Fruit fly (Drosophila melanogaster) whole organism, wandering third instar larva: ENCODE data around the gene CG33253.

Source experiments
- Dif ChIP-seq: fragments of 200-275, 200-300 bp; sonication (Bioruptor generic); optimal IDR thresholded peaks from 2 replicates; lab custom pipeline; 2018; ENCODE audit warnings: missing biosample characterization, missing genetic modification characterization; ENCODE audit not compliant: partially characterized antibody
- GATAd ChIP-seq: sonication (Bioruptor generic); optimal IDR thresholded peaks from 2 replicates; lab custom pipeline; 2016; ENCODE audit warnings: missing biosample characterization, missing genetic modification characterization
- Hr83 ChIP-seq: fragments of 200-300 bp; sonication (Bioruptor generic); optimal IDR thresholded peaks from 2 replicates; lab custom pipeline; 2016; ENCODE audit warnings: missing biosample characterization, mild to moderate bottlenecking, missing genetic modification characterization, moderate library complexity; ENCODE audit not compliant: poor library complexity, severe bottlenecking
- br ChIP-seq: fragments of 200-800 bp; sonication (Bioruptor generic); optimal IDR thresholded peaks from 2 replicates; lab custom pipeline; 2016; ENCODE audit warnings: missing biosample characterization, missing genetic modification characterization
- foxo ChIP-seq, 2 experiments: fragments of 200-800 bp; sonication (Bioruptor generic); optimal IDR thresholded peaks; 2 replicates in 1 of 2; 3 replicates in 1 of 2; lab custom pipeline; 2016 to 2017; ENCODE audit warnings: missing biosample characterization in 2 of 2, missing genetic modification characterization in 2 of 2
- lola ChIP-seq: fragments of >200 bp; optimal IDR thresholded peaks from 2 replicates; lab custom pipeline; 2017; ENCODE audit warnings: missing biosample characterization, missing genetic modification characterization
- rgr ChIP-seq: fragments of 200-800 bp; sonication (Bioruptor generic); optimal IDR thresholded peaks from 3 replicates; lab custom pipeline; 2016; ENCODE audit warnings: missing biosample characterization, mild to moderate bottlenecking, missing genetic modification characterization
- sv ChIP-seq: fragments of 200-800 bp; sonication (Bioruptor generic); optimal IDR thresholded peaks from 3 replicates; lab custom pipeline; 2016; ENCODE audit warnings: missing biosample characterization, missing genetic modification characterization
- tai ChIP-seq: sonication (Bioruptor generic); optimal IDR thresholded peaks from 2 replicates; lab custom pipeline; 2016; ENCODE audit warnings: missing biosample characterization, missing genetic modification characterization
- usp ChIP-seq: fragments of >200 bp; optimal IDR thresholded peaks from 2 replicates; lab custom pipeline; 2017; ENCODE audit warnings: missing biosample characterization, missing genetic modification characterization
- woc ChIP-seq: sonication (Bioruptor generic); optimal IDR thresholded peaks from 2 replicates; lab custom pipeline; 2016; ENCODE audit warnings: missing biosample characterization, mild to moderate bottlenecking, missing genetic modification characterization

Gene CG33253

DNA sequence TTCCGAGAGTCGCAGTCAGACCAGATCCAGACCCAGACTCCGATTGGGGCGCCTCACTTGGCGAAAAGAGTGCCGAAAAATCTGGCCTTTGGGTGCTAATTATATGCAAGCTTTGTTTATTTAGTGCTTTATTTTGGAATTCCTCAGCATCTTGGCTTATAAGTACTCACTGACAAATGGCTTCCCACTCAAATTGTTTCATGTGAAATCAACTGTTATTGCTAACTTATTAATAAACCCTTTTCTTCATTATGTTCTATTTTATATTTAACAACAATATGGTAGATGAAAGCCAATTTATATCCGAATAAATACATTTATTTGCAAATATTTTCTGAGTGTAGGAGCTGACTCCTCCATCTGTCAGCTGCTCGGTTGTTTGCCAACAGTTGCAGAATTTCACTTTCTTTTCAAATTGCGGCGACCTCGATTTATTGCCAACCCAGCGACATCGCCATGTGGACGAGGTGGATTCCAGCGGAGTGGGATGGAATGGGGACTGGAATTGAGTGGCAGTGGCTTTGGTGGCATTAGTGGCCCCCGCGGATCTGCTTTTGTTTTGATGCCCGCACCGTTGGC, 46.7 kb downstream of the CG33253 start (continued):
- no peak for TF ChIP-seq lola (GFP tag; lab: Kevin White, UChicago)
- no peak for TF ChIP-seq GATAd (GFP tag; lab: Kevin White, UChicago)
- no peak for TF ChIP-seq Dif
- peak; percentile 33 for TF ChIP-seq rgr (GFP tag; lab: Kevin White, UChicago)
- TF ChIP-seq sv: no peak
- peak; percentile 38 for TF ChIP-seq br
- no peak for TF ChIP-seq Hr83 (GFP tag; lab: Kevin White, UChicago)
- TF ChIP-seq woc (GFP tag; lab: Kevin White, UChicago): peak; percentile 42
- peak in 1 of 2 experiments; percentile 55 for TF ChIP-seq foxo (GFP tag; optimal IDR thresholded peaks at IDR 0.05; lab: Kevin White, UChicago)
- TF ChIP-seq usp (GFP tag; lab: Kevin White, UChicago): no peak
- no peak for TF ChIP-seq tai (GFP tag; lab: Kevin White, UChicago)
